Fruit fly (Drosophila melanogaster) whole organism, embryonic: ENCODE results near the gene Mpcp2.

Source experiments
- BEAF-32 ChIP-seq: fragments of 200-800 bp; sonication (Bioruptor generic); optimal IDR thresholded peaks from 3 replicates; lab custom pipeline; 2017; ENCODE audit warnings: missing biosample characterization, missing genetic modification characterization, mild to moderate bottlenecking, moderate library complexity, missing genetic modification reagents
- CG10274 ChIP-seq: fragments of 200-800 bp; sonication (Bioruptor generic); optimal IDR thresholded peaks from 3 replicates; lab custom pipeline; 2017; ENCODE audit warnings: missing biosample characterization, mild to moderate bottlenecking, missing genetic modification characterization
- CG10462 ChIP-seq: fragments of 200-800 bp; sonication (Bioruptor generic); optimal IDR thresholded peaks from 2 replicates; lab custom pipeline; 2016; ENCODE audit warnings: missing biosample characterization, missing genetic modification characterization
- CG11695 ChIP-seq: fragments of 200-800 bp; sonication (Bioruptor generic); IDR thresholded peaks from 3 replicates; pipeline ENCODE4 v1.3.6; 2022; ENCODE audit warnings: missing biosample characterization, missing genetic modification characterization
- CG11723 ChIP-seq: fragments of 200-800 bp; sonication (Bioruptor generic); optimal IDR thresholded peaks from 2 replicates; lab custom pipeline; 2017; ENCODE audit warnings: missing biosample characterization, mild to moderate bottlenecking, missing genetic modification characterization
- CG12104 ChIP-seq: fragments of 200-800 bp; sonication (Bioruptor generic); optimal IDR thresholded peaks from 3 replicates; lab custom pipeline; 2016; ENCODE audit warnings: missing biosample characterization, missing genetic modification characterization
- CG12391 ChIP-seq: fragments of 200-800 bp; sonication (Bioruptor generic); optimal IDR thresholded peaks from 3 replicates; lab custom pipeline; 2018; ENCODE audit warnings: missing biosample characterization, mild to moderate bottlenecking, missing genetic modification characterization, moderate library complexity
- CG12769 ChIP-seq: fragments of 200-800 bp; sonication (Bioruptor generic); optimal IDR thresholded peaks from 2 replicates; lab custom pipeline; 2019; ENCODE audit warnings: missing biosample characterization, mild to moderate bottlenecking, missing genetic modification characterization, moderate library complexity
- CG13624 ChIP-seq: fragments of 200-800 bp; sonication (Bioruptor generic); optimal IDR thresholded peaks from 2 replicates; lab custom pipeline; 2016; ENCODE audit warnings: missing biosample characterization, missing genetic modification characterization
- CG15073 ChIP-seq: fragments of 200-800 bp; sonication (Bioruptor generic); optimal IDR thresholded peaks from 2 replicates; lab custom pipeline; 2016; ENCODE audit warnings: missing biosample characterization, missing genetic modification characterization
- CG15479 ChIP-seq: fragments of 200-800 bp; sonication (Bioruptor generic); optimal IDR thresholded peaks from 3 replicates; lab custom pipeline; 2019; ENCODE audit warnings: missing biosample characterization, mild to moderate bottlenecking, missing genetic modification characterization, moderate library complexity
- CG31365 ChIP-seq: fragments of 200-800 bp; sonication (Bioruptor generic); optimal IDR thresholded peaks from 2 replicates; lab custom pipeline; 2018; ENCODE audit warnings: missing biosample characterization, mild to moderate bottlenecking, missing genetic modification characterization
- CG7556 ChIP-seq: fragments of 200-800 bp; sonication (Bioruptor generic); optimal IDR thresholded peaks from 2 replicates; lab custom pipeline; 2017; ENCODE audit warnings: missing biosample characterization, mild to moderate bottlenecking, missing genetic modification characterization
- CG7963 ChIP-seq: fragments of 200-800 bp; sonication (Bioruptor generic); IDR thresholded peaks from 3 replicates; pipeline ENCODE4 v1.3.6; 2022; ENCODE audit warnings: missing biosample characterization, missing genetic modification characterization; ENCODE audit not compliant: partially characterized antibody
- CG7987 ChIP-seq: fragments of 200-800 bp; sonication (Bioruptor generic); optimal IDR thresholded peaks from 2 replicates; lab custom pipeline; 2018; ENCODE audit warnings: missing biosample characterization, mild to moderate bottlenecking, missing genetic modification characterization, moderate library complexity
- CG9215 ChIP-seq: fragments of 200-800 bp; sonication (Bioruptor generic); IDR thresholded peaks from 2 replicates; pipeline ENCODE4 v1.3.6; 2022; ENCODE audit warnings: missing biosample characterization, missing genetic modification characterization
- CG9727 ChIP-seq: fragments of 200-800 bp; sonication (Bioruptor generic); optimal IDR thresholded peaks from 3 replicates; lab custom pipeline; 2017; ENCODE audit warnings: missing biosample characterization, mild to moderate bottlenecking, missing genetic modification characterization
- CkIIα-i1 ChIP-seq: fragments of 200-800 bp; sonication (Bioruptor generic); IDR thresholded peaks from 2 replicates; pipeline ENCODE4 v1.3.6; 2022; ENCODE audit warnings: missing biosample characterization, missing genetic modification characterization
- HHEX ChIP-seq: fragments of 200-800 bp; sonication (Bioruptor generic); optimal IDR thresholded peaks from 3 replicates; lab custom pipeline; 2017; ENCODE audit warnings: missing biosample characterization, mild to moderate bottlenecking, missing genetic modification characterization, missing genetic modification reagents
- HLHmδ ChIP-seq: fragments of 200-800 bp; sonication (Bioruptor generic); optimal IDR thresholded peaks from 2 replicates; lab custom pipeline; 2018; ENCODE audit warnings: missing biosample characterization, mild to moderate bottlenecking, missing genetic modification characterization, moderate library complexity
- Lhr ChIP-seq: fragments of 200-800 bp; sonication (Bioruptor generic); optimal IDR thresholded peaks from 3 replicates; lab custom pipeline; 2017; ENCODE audit warnings: mild to moderate bottlenecking, missing biosample characterization, missing genetic modification reagents, missing genetic modification characterization
- Med ChIP-seq: fragments of 200-800 bp; sonication (Bioruptor generic); peaks from one replicate; lab custom pipeline; 2016; ENCODE audit warnings: missing biosample characterization, missing genetic modification characterization, mild to moderate bottlenecking, inconsistent platforms, moderate library complexity
- NFAT ChIP-seq: fragments of 200-800 bp; sonication (Bioruptor generic); IDR thresholded peaks from 2 replicates; pipeline ENCODE4 v1.3.6; 2022; ENCODE audit warnings: missing biosample characterization, missing genetic modification characterization
- Nf-YC ChIP-seq: fragments of 200-800 bp; optimal IDR thresholded peaks from 3 replicates; lab custom pipeline; 2019; ENCODE audit warnings: missing biosample characterization, mild to moderate bottlenecking, missing genetic modification characterization, moderate library complexity
- Oaz ChIP-seq: fragments of 200-800 bp; sonication (Bioruptor generic); IDR thresholded peaks from 2 replicates; pipeline ENCODE4 v1.3.6; 2022; ENCODE audit warnings: missing biosample characterization, missing genetic modification characterization
- Scr ChIP-seq: fragments of 200-800 bp; sonication (Bioruptor generic); IDR thresholded peaks from 2 replicates; pipeline ENCODE4 v1.3.6; 2022; ENCODE audit warnings: missing biosample characterization, missing genetic modification characterization; ENCODE audit not compliant: partially characterized antibody
- Sox102F ChIP-seq: fragments of 200-800 bp; sonication (Bioruptor generic); optimal IDR thresholded peaks from 2 replicates; lab custom pipeline; 2018; ENCODE audit warnings: missing biosample characterization, mild to moderate bottlenecking, missing genetic modification characterization, moderate library complexity
- Sry-β ChIP-seq: fragments of 200-800 bp; sonication (Bioruptor generic); optimal IDR thresholded peaks from 2 replicates; lab custom pipeline; 2018; ENCODE audit warnings: missing biosample characterization, mild to moderate bottlenecking, missing genetic modification characterization, moderate library complexity
- Vsx1 ChIP-seq: fragments of 200-800 bp; sonication (Bioruptor generic); optimal IDR thresholded peaks from 2 replicates; lab custom pipeline; 2017; ENCODE audit warnings: missing biosample characterization, mild to moderate bottlenecking, missing genetic modification characterization, missing genetic modification reagents
- Xrp1 ChIP-seq: fragments of 200-800 bp; sonication (Bioruptor generic); IDR thresholded peaks from 2 replicates; pipeline ENCODE4 v1.3.6; 2022; ENCODE audit warnings: missing biosample characterization, missing genetic modification characterization
- ab ChIP-seq: fragments of 200-800 bp; sonication (Bioruptor generic); optimal IDR thresholded peaks from 2 replicates; lab custom pipeline; 2016; ENCODE audit warnings: missing biosample characterization, missing genetic modification characterization
- al ChIP-seq: fragments of 200-800 bp; sonication (Bioruptor generic); IDR thresholded peaks from 2 replicates; pipeline ENCODE4 v1.3.6; 2022; ENCODE audit warnings: missing biosample characterization, missing genetic modification characterization
- amos ChIP-seq: fragments of 200-800 bp; sonication (Bioruptor generic); IDR thresholded peaks from 2 replicates; pipeline ENCODE4 v1.3.6; 2022; ENCODE audit warnings: missing biosample characterization, missing genetic modification characterization; ENCODE audit not compliant: partially characterized antibody
- ap ChIP-seq: fragments of 200-800 bp; sonication (Bioruptor generic); IDR thresholded peaks from 2 replicates; pipeline ENCODE4 v1.3.6; 2022; ENCODE audit warnings: missing biosample characterization, missing genetic modification characterization
- br ChIP-seq: fragments of >200 bp; optimal IDR thresholded peaks from 2 replicates; lab custom pipeline; 2017
- chinmo ChIP-seq: fragments of 200-800 bp; sonication (Bioruptor generic); IDR thresholded peaks from 4 replicates; pipeline ENCODE4 v1.3.6; 2022; ENCODE audit warnings: missing biosample characterization, missing genetic modification characterization; ENCODE audit not compliant: partially characterized antibody
- ci ChIP-seq: fragments of 200-800 bp; sonication (Bioruptor generic); IDR thresholded peaks from 3 replicates; pipeline ENCODE4 v1.3.6; 2022; ENCODE audit warnings: missing biosample characterization, missing genetic modification characterization
- cwo ChIP-seq: fragments of 200-800 bp; sonication (Bioruptor generic); optimal IDR thresholded peaks from 3 replicates; lab custom pipeline; 2017; ENCODE audit warnings: missing biosample characterization, missing genetic modification characterization, mild to moderate bottlenecking, moderate library complexity, missing genetic modification reagents
- dimm ChIP-seq: fragments of 200-800 bp; sonication (Bioruptor generic); IDR thresholded peaks from 2 replicates; pipeline ENCODE4 v1.3.6; 2022; ENCODE audit warnings: missing biosample characterization, missing genetic modification characterization
- eve ChIP-seq, 2 experiments: fragments of >200 bp; optimal IDR thresholded peaks; 2 replicates each; lab custom pipeline; 2017; ENCODE audit warnings: missing biosample characterization in 2 of 2, missing genetic modification characterization in 2 of 2
- fd96Cb ChIP-seq: fragments of 200-800 bp; sonication (Bioruptor generic); optimal IDR thresholded peaks from 2 replicates; lab custom pipeline; 2018; ENCODE audit warnings: missing biosample characterization, mild to moderate bottlenecking, missing genetic modification characterization, moderate library complexity
- gem ChIP-seq: fragments of 200-800 bp; sonication (Bioruptor generic); optimal IDR thresholded peaks from 2 replicates; lab custom pipeline; 2019; ENCODE audit warnings: missing biosample characterization, mild to moderate bottlenecking, missing genetic modification characterization, moderate library complexity
- gro ChIP-seq: fragments of 200-800 bp; sonication (Bioruptor generic); optimal IDR thresholded peaks from 2 replicates; lab custom pipeline; 2016; ENCODE audit warnings: missing biosample characterization, missing genetic modification characterization
- luna ChIP-seq: fragments of 200-800 bp; sonication (Bioruptor generic); optimal IDR thresholded peaks from 2 replicates; lab custom pipeline; 2016; ENCODE audit warnings: missing biosample characterization, missing genetic modification characterization
- nerfin-1 ChIP-seq: fragments of 200-800 bp; sonication (Bioruptor generic); optimal IDR thresholded peaks from 3 replicates; lab custom pipeline; 2019; ENCODE audit warnings: missing biosample characterization, mild to moderate bottlenecking, missing genetic modification characterization, moderate library complexity
- nmo ChIP-seq: fragments of 200-800 bp; sonication (Bioruptor generic); optimal IDR thresholded peaks from 2 replicates; lab custom pipeline; 2018; ENCODE audit warnings: missing biosample characterization, mild to moderate bottlenecking, missing genetic modification characterization, moderate library complexity
- nom ChIP-seq: fragments of 200-800 bp; sonication (Bioruptor generic); optimal IDR thresholded peaks from 2 replicates; lab custom pipeline; 2017; ENCODE audit warnings: missing biosample characterization, missing genetic modification characterization, mild to moderate bottlenecking, moderate library complexity, missing genetic modification reagents
- sd ChIP-seq: fragments of 200-800 bp; sonication (Bioruptor generic); optimal IDR thresholded peaks from 3 replicates; lab custom pipeline; 2018; ENCODE audit warnings: missing biosample characterization, mild to moderate bottlenecking, missing genetic modification characterization, moderate library complexity
- sens ChIP-seq: fragments of 200-800 bp; sonication (Bioruptor generic); peaks from one replicate; lab custom pipeline; 2016; ENCODE audit warnings: missing biosample characterization, missing genetic modification characterization
- slou ChIP-seq: fragments of 200-800 bp; sonication (Bioruptor generic); optimal IDR thresholded peaks from 3 replicates; lab custom pipeline; 2016; ENCODE audit warnings: missing biosample characterization, missing genetic modification characterization
- sqz ChIP-seq: fragments of 200-800 bp; sonication (Bioruptor generic); optimal IDR thresholded peaks from 3 replicates; lab custom pipeline; 2018; ENCODE audit warnings: missing biosample characterization, mild to moderate bottlenecking, missing genetic modification characterization
- sug ChIP-seq: fragments of 200-800 bp; optimal IDR thresholded peaks from 2 replicates; lab custom pipeline; 2019; ENCODE audit warnings: missing biosample characterization, mild to moderate bottlenecking, missing genetic modification characterization, moderate library complexity

Mpcp2 gene

DNA sequence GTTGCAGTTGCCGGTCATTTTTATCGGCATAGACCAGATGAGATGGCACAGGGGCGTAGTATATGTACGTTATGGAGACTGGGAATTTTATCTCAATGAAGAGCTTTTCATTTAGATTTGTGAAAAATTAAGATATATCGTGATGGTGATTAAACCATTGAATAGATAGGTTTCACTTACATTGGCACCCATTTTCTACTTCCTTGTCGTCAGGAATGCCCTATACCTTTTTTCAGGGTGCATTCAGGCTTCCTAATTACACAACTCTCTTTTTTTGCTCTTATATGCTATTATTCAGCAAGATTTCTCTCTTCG is 15.4 kb downstream of the Mpcp2 start (continued):
- TF ChIP-seq ab (no peak), gem (tag; lab: Kevin White, UChicago) (peak; percentile 30), NFAT (no peak), Oaz (GFP tag; lab: Robert Waterston, UW) (no peak), Xrp1 (GFP tag; lab: Robert Waterston, UW) (peak; percentile 26; the same call in 1 of the 2 replicates), Scr (GFP tag; lab: Robert Waterston, UW) (no peak), Lhr (GFP tag; lab: Kevin White, UChicago) (no peak), nom (GFP tag; lab: Kevin White, UChicago) (peak; percentile 94), fd96Cb (tag; lab: Kevin White, UChicago) (peak; percentile 13), dimm (no peak), amos (GFP tag; lab: Robert Waterston, UW) (no peak), luna (GFP tag; lab: Kevin White, UChicago) (no peak), CG15479 (no peak), CG9215 (GFP tag; lab: Robert Waterston, UW) (no peak), nmo (GFP tag; lab: Kevin White, UChicago) (peak; percentile 9), chinmo (GFP tag; lab: Robert Waterston, UW) (no peak), CG7556 (GFP tag; lab: Kevin White, UChicago) (no peak), CG10274 (GFP tag; lab: Kevin White, UChicago) (no peak), CG10462 (GFP tag; lab: Kevin White, UChicago) (no peak), Med (peak; percentile 51), Sry-β (GFP tag; lab: Kevin White, UChicago) (no peak), HHEX (no peak), CG12104 (GFP tag; lab: Kevin White, UChicago) (no peak), ci (GFP tag; lab: Robert Waterston, UW) (no peak), nerfin-1 (tag; lab: Kevin White, UChicago) (no peak), CG9727 (GFP tag; lab: Kevin White, UChicago) (peak; percentile 1), CG12391 (no peak), eve (GFP tag; optimal IDR thresholded peaks at IDR 0.05; lab: Kevin White, UChicago) (peak in 1 of 2 experiments; percentile 34)

- TF ChIP-seq CG11723 (GFP tag; lab: Kevin White, UChicago): no peak
- peak; percentile 56 for TF ChIP-seq CG13624 (GFP tag; lab: Kevin White, UChicago)
- TF ChIP-seq BEAF-32: no peak
- no peak for TF ChIP-seq slou (GFP tag; lab: Kevin White, UChicago)
- TF ChIP-seq CG7963 (GFP tag; lab: Robert Waterston, UW): no peak
- TF ChIP-seq CG11695: 0 out of 3 replicates have a peak, but pooled peaks have one; percentile 9
- peak; percentile 2 for TF ChIP-seq Nf-YC (tag; lab: Kevin White, UChicago)
- TF ChIP-seq sens (GFP tag; lab: Kevin White, UChicago): peak; percentile 35
- peak; percentile 83 for TF ChIP-seq CG7987
- TF ChIP-seq HLHmδ (GFP tag; lab: Kevin White, UChicago): no peak
- TF ChIP-seq ap (GFP tag; lab: Robert Waterston, UW): no peak
- TF ChIP-seq sug (tag; lab: Kevin White, UChicago): peak; percentile 91
- TF ChIP-seq CG15073 (GFP tag; lab: Kevin White, UChicago): no peak
- TF ChIP-seq CG31365 (tag; lab: Kevin White, UChicago): no peak
- TF ChIP-seq CG10462 (GFP tag; lab: Kevin White, UChicago): no peak
- no peak for TF ChIP-seq al
- no peak for TF ChIP-seq br (lab: Kevin White, UChicago)
- TF ChIP-seq Sox102F: no peak
- TF ChIP-seq Vsx1 (GFP tag; lab: Kevin White, UChicago): peak; percentile 11
- TF ChIP-seq cwo (GFP tag; lab: Kevin White, UChicago): peak; percentile 94
- peak; percentile 50 for TF ChIP-seq sd (tag; lab: Kevin White, UChicago)
- TF ChIP-seq gro (GFP tag; lab: Kevin White, UChicago): peak; percentile 15
- TF ChIP-seq CG12769 (tag; lab: Kevin White, UChicago): peak; percentile 70
- TF ChIP-seq sqz: no peak
- TF ChIP-seq CkIIα-i1 (GFP tag; lab: Robert Waterston, UW): no peak
Measured at dm6 chr3L:14553891-14554303, 16.4 kb downstream of the Mpcp2 start.
